Worm (Caenorhabditis elegans) whole organism, mixed stage, embryonic: ENCODE data around the gene F19B10.6.

ENCODE experiments used
- M03D4.4 ChIP-seq: sonication (generic microtip); optimal IDR thresholded peaks from 2 replicates; lab custom pipeline; 2017; ENCODE audit warnings: mild to moderate bottlenecking, missing genetic modification characterization, missing compliant biosample characterization
- bed-3 ChIP-seq: fragments of 200-800 bp; sonication (Bioruptor generic); optimal IDR thresholded peaks from 3 replicates; lab custom pipeline; 2018; ENCODE audit warnings: mild to moderate bottlenecking, missing genetic modification characterization, moderate library complexity, missing compliant biosample characterization
- ceh-43 ChIP-seq: fragments of 200-800 bp; sonication (Bioruptor generic); optimal IDR thresholded peaks from 2 replicates; lab custom pipeline; 2018; ENCODE audit warnings: mild to moderate bottlenecking, missing genetic modification characterization, moderate library complexity, missing compliant biosample characterization
- ces-1 ChIP-seq: fragments of 150-350 bp; optimal IDR thresholded peaks from 2 replicates; lab custom pipeline; 2014; ENCODE audit warnings: missing biosample characterization, missing genetic modification reagents, missing genetic modification characterization
- cnd-1 ChIP-seq: fragments of 200-800 bp; sonication (Bioruptor generic); optimal IDR thresholded peaks from 2 replicates; lab custom pipeline; 2018; ENCODE audit warnings: mild to moderate bottlenecking, missing genetic modification characterization, missing compliant biosample characterization
- elt-1 ChIP-seq: sonication (generic microtip); optimal IDR thresholded peaks from 2 replicates; lab custom pipeline; 2017; ENCODE audit warnings: missing genetic modification characterization, mild to moderate bottlenecking, missing compliant biosample characterization, antibody characterized with exemption, moderate library complexity, borderline replicate concordance; ENCODE audit not compliant: insufficient read depth
- elt-3 ChIP-seq: fragments of 150-350 bp; optimal IDR thresholded peaks from 2 replicates; lab custom pipeline; 2014; ENCODE audit warnings: missing biosample characterization, missing genetic modification characterization
- ham-2 ChIP-seq: fragments of 200-800 bp; sonication (Bioruptor generic); optimal IDR thresholded peaks from 2 replicates; lab custom pipeline; 2018; ENCODE audit warnings: mild to moderate bottlenecking, missing genetic modification characterization, missing compliant biosample characterization
- hlh-1 ChIP-seq: fragments of 150-350 bp; optimal IDR thresholded peaks from 2 replicates; lab custom pipeline; 2014; ENCODE audit warnings: missing biosample characterization, missing genetic modification reagents, missing genetic modification characterization
- lin-13 ChIP-seq: fragments of 150-350 bp; optimal IDR thresholded peaks from 2 replicates; lab custom pipeline; 2014; ENCODE audit warnings: missing biosample characterization, missing genetic modification characterization
- lin-32 ChIP-seq: fragments of 200-800 bp; sonication (Bioruptor generic); optimal IDR thresholded peaks from 2 replicates; lab custom pipeline; 2018; ENCODE audit warnings: mild to moderate bottlenecking, missing genetic modification characterization, missing compliant biosample characterization
- lsy-2 ChIP-seq: fragments of 150-350 bp; optimal IDR thresholded peaks from 2 replicates; lab custom pipeline; 2014; ENCODE audit warnings: missing biosample characterization, missing genetic modification characterization
- mab-5 ChIP-seq: fragments of 150-350 bp; optimal IDR thresholded peaks from 2 replicates; lab custom pipeline; 2014; ENCODE audit warnings: missing biosample characterization, missing genetic modification characterization
- mep-1 ChIP-seq: fragments of 150-350 bp; optimal IDR thresholded peaks from 2 replicates; lab custom pipeline; 2017; ENCODE audit warnings: missing biosample characterization, missing genetic modification reagents, missing genetic modification characterization, inconsistent platforms
- mls-2 ChIP-seq: sonication (generic microtip); optimal IDR thresholded peaks from 2 replicates; lab custom pipeline; 2016; ENCODE audit warnings: mild to moderate bottlenecking, missing genetic modification characterization, moderate library complexity, missing compliant biosample characterization
- nhr-12 ChIP-seq: fragments of 150-350 bp; optimal IDR thresholded peaks from 2 replicates; lab custom pipeline; 2014; ENCODE audit warnings: missing biosample characterization, missing genetic modification characterization
- nhr-2 ChIP-seq: fragments of 150-350 bp; optimal IDR thresholded peaks from 2 replicates; lab custom pipeline; 2014; ENCODE audit warnings: missing biosample characterization, missing genetic modification characterization
- nhr-237 ChIP-seq: fragments of 150-350 bp; optimal IDR thresholded peaks from 2 replicates; lab custom pipeline; 2014; ENCODE audit warnings: missing biosample characterization, missing genetic modification characterization
- nhr-28 ChIP-seq: fragments of 150-350 bp; optimal IDR thresholded peaks from 2 replicates; lab custom pipeline; 2014; ENCODE audit warnings: missing biosample characterization, missing genetic modification characterization
- nhr-76 ChIP-seq: sonication (generic microtip); optimal IDR thresholded peaks from 2 replicates; lab custom pipeline; 2017; ENCODE audit warnings: missing biosample characterization, missing genetic modification characterization
- sem-2 ChIP-seq: fragments of 200-800 bp; sonication (Bioruptor generic); optimal IDR thresholded peaks from 2 replicates; lab custom pipeline; 2018; ENCODE audit warnings: mild to moderate bottlenecking, missing genetic modification characterization, missing compliant biosample characterization
- snpc-4 ChIP-seq: fragments of 150-350 bp; optimal IDR thresholded peaks from 2 replicates; lab custom pipeline; 2014; ENCODE audit warnings: missing biosample characterization, missing genetic modification characterization
- sptf-1 ChIP-seq: sonication (generic microtip); optimal IDR thresholded peaks from 2 replicates; lab custom pipeline; 2017; ENCODE audit warnings: mild to moderate bottlenecking, missing genetic modification characterization, moderate library complexity, missing compliant biosample characterization
- tbx-8 ChIP-seq: fragments of 200-800 bp; sonication (Bioruptor generic); optimal IDR thresholded peaks from 2 replicates; lab custom pipeline; 2018; ENCODE audit warnings: mild to moderate bottlenecking, missing genetic modification characterization, moderate library complexity, missing compliant biosample characterization
- unc-120 ChIP-seq: sonication (generic microtip); optimal IDR thresholded peaks from 2 replicates; lab custom pipeline; 2017; ENCODE audit warnings: missing genetic modification characterization, missing compliant biosample characterization; ENCODE audit not compliant: poor library complexity, severe bottlenecking
- unc-39 ChIP-seq: fragments of 150-350 bp; optimal IDR thresholded peaks from 2 replicates; lab custom pipeline; 2014; ENCODE audit warnings: missing biosample characterization, missing genetic modification characterization
- unc-62 ChIP-seq: fragments of 150-350 bp; optimal IDR thresholded peaks from 2 replicates; lab custom pipeline; 2014; ENCODE audit warnings: missing biosample characterization, missing genetic modification reagents, missing genetic modification characterization
- zip-8 ChIP-seq: fragments of 150-350 bp; optimal IDR thresholded peaks from 2 replicates; lab custom pipeline; 2014; ENCODE audit warnings: missing biosample characterization, missing genetic modification characterization

F19B10.6 gene

ce11 chrII:3663796-3664195 is at the start of gene F19B10.6:
Gene F19B10.6, minus strand, starts transcription at chrII:3663896.
- TF ChIP-seq mls-2 (tag; lab: Kevin White, UChicago) = no peak
- no peak for TF ChIP-seq sptf-1 (tag; lab: Kevin White, UChicago)
- no peak for TF ChIP-seq elt-3 (tag; lab: Kevin White, UChicago)
- no peak for TF ChIP-seq sem-2 (GFP tag; lab: Kevin White, UChicago)
- TF ChIP-seq zip-8 (tag; lab: Kevin White, UChicago) = no peak
- no peak for TF ChIP-seq mep-1 (tag; lab: Kevin White, UChicago)
- no peak for TF ChIP-seq ham-2 (GFP tag; lab: Kevin White, UChicago)
- no peak for TF ChIP-seq nhr-2 (tag; lab: Kevin White, UChicago)
- TF ChIP-seq ceh-43 = no peak
- TF ChIP-seq elt-1 (tag; lab: Kevin White, UChicago) = no peak

ce11 chrII:3711047-3711446 is 47.4 kb upstream of the F19B10.6 start, which contains the start of gene fbxc-53:
Gene fbxc-53, plus strand, starts transcription at chrII:3711291.
- TF ChIP-seq lsy-2 (tag; lab: Kevin White, UChicago) (no peak), lin-32 (no peak), elt-3 (tag; lab: Kevin White, UChicago) (no peak), unc-120 (tag; lab: Kevin White, UChicago) (no peak), mab-5 (tag; lab: Kevin White, UChicago) (no peak), nhr-237 (tag; lab: Kevin White, UChicago) (no peak), zip-8 (tag; lab: Kevin White, UChicago) (no peak), nhr-28 (tag; lab: Kevin White, UChicago) (no peak), sem-2 (GFP tag; lab: Kevin White, UChicago) (no peak), M03D4.4 (tag; lab: Kevin White, UChicago) (no peak), snpc-4 (tag; lab: Kevin White, UChicago) (no peak), tbx-8 (GFP tag; lab: Kevin White, UChicago) (no peak), sptf-1 (tag; lab: Kevin White, UChicago) (no peak), nhr-2 (tag; lab: Kevin White, UChicago) (no peak), bed-3 (GFP tag; lab: Kevin White, UChicago) (no peak), hlh-1 (tag; lab: Kevin White, UChicago) (no peak), cnd-1 (no peak)

ce11 chrII:3709255-3709654 is 45.6 kb upstream of the F19B10.6 start, which contains the start of gene srx-110:
Gene srx-110, plus strand, starts transcription at chrII:3709555.
- TF ChIP-seq mls-2 (tag; lab: Kevin White, UChicago) (no peak), M03D4.4 (tag; lab: Kevin White, UChicago) (no peak), unc-120 (tag; lab: Kevin White, UChicago) (no peak), ceh-43 (no peak), cnd-1 (no peak), lin-32 (no peak), zip-8 (tag; lab: Kevin White, UChicago) (no peak), sptf-1 (tag; lab: Kevin White, UChicago) (no peak), lin-13 (no peak), nhr-28 (tag; lab: Kevin White, UChicago) (no peak), ces-1 (GFP tag; lab: Kevin White, UChicago) (no peak)

- TF ChIP-seq hlh-1 (tag; lab: Kevin White, UChicago) = no peak
- TF ChIP-seq mep-1 (tag; lab: Kevin White, UChicago) = no peak
- no peak for TF ChIP-seq ces-1 (GFP tag; lab: Kevin White, UChicago)
- no peak for TF ChIP-seq lin-13
Observed at ce11 chrII:3705320-3705719, 41.6 kb upstream of the F19B10.6 start, which contains the start of gene srx-108. Gene srx-108, plus strand, starts transcription at chrII:3705620.

- no peak for TF ChIP-seq nhr-28 (tag; lab: Kevin White, UChicago)
- TF ChIP-seq nhr-12 (tag; lab: Kevin White, UChicago) = no peak
- TF ChIP-seq nhr-2 (tag; lab: Kevin White, UChicago) = no peak
- TF ChIP-seq zip-8 (tag; lab: Kevin White, UChicago) = no peak
- TF ChIP-seq ces-1 (GFP tag; lab: Kevin White, UChicago) = no peak
- no peak for TF ChIP-seq unc-39 (tag; lab: Kevin White, UChicago)
- no peak for TF ChIP-seq elt-3 (tag; lab: Kevin White, UChicago)
- TF ChIP-seq lin-13 = no peak
- TF ChIP-seq nhr-76 (tag; lab: Kevin White, UChicago) = no peak
- TF ChIP-seq sptf-1 (tag; lab: Kevin White, UChicago) = no peak
- TF ChIP-seq mep-1 (tag; lab: Kevin White, UChicago) = no peak
- TF ChIP-seq M03D4.4 (tag; lab: Kevin White, UChicago) = no peak
- TF ChIP-seq unc-62 (GFP tag; lab: Kevin White, UChicago) = no peak
Observed at ce11 chrII:3701305-3701704, 37.6 kb upstream of the F19B10.6 start, which contains the start of gene srx-105. Gene srx-105, minus strand, starts transcription at chrII:3701405.
